Worm (Caenorhabditis elegans) whole organism, young adult: ENCODE measurements around the gene pha-4.

Experiments used
- B0019.2 ChIP-seq: fragments of 200-800 bp; sonication (Bioruptor generic); conservative IDR thresholded peaks from 2 replicates; pipeline ENCODE4 v1.3.6; 2022; ENCODE audit warnings: missing genetic modification reagents, missing genetic modification characterization, missing compliant biosample characterization
- B0336.3 ChIP-seq: fragments of 200-800 bp; sonication (Bioruptor generic); IDR thresholded peaks from 2 replicates; pipeline ENCODE4 v1.3.6; 2022; ENCODE audit warnings: missing genetic modification characterization, missing compliant biosample characterization
- C17E4.6 ChIP-seq: fragments of 200-800 bp; sonication (Bioruptor generic); IDR thresholded peaks from 2 replicates; pipeline ENCODE4 v1.3.6; 2022; ENCODE audit warnings: missing genetic modification reagents, missing genetic modification characterization, missing compliant biosample characterization
- D2030.7 ChIP-seq: fragments of 200-800 bp; sonication (Bioruptor generic); IDR thresholded peaks from 2 replicates; pipeline ENCODE4 v1.3.6; 2022; ENCODE audit warnings: missing genetic modification reagents, missing genetic modification characterization, missing compliant biosample characterization
- F33H1.4 ChIP-seq: fragments of 200-800 bp; sonication (Bioruptor generic); IDR thresholded peaks from 2 replicates; pipeline ENCODE4 v1.3.6; 2022; ENCODE audit warnings: missing genetic modification reagents, missing genetic modification characterization, missing compliant biosample characterization
- F52B5.7 ChIP-seq: sonication (generic microtip); optimal IDR thresholded peaks from 2 replicates; lab custom pipeline; 2016; ENCODE audit warnings: mild to moderate bottlenecking, missing genetic modification characterization, missing compliant biosample characterization
- F55B11.4 ChIP-seq: sonication (generic microtip); optimal IDR thresholded peaks from 2 replicates; lab custom pipeline; 2016; ENCODE audit warnings: missing compliant biosample characterization, missing genetic modification characterization, borderline replicate concordance; ENCODE audit not compliant: insufficient read depth
- K12H6.12 ChIP-seq: fragments of 200-800 bp; sonication (Bioruptor generic); optimal IDR thresholded peaks from 2 replicates; lab custom pipeline; 2018; ENCODE audit warnings: mild to moderate bottlenecking, missing genetic modification characterization, missing compliant biosample characterization
- T07F8.4 ChIP-seq: sonication (generic microtip); optimal IDR thresholded peaks from 2 replicates; lab custom pipeline; 2016; ENCODE audit warnings: mild to moderate bottlenecking, missing genetic modification characterization, moderate library complexity, missing compliant biosample characterization
- Y79H2A.3 ChIP-seq: fragments of 200-800 bp; sonication (Bioruptor generic); conservative IDR thresholded peaks from 2 replicates; pipeline ENCODE4 v1.3.6; 2022; ENCODE audit warnings: missing genetic modification reagents, missing genetic modification characterization, missing compliant biosample characterization
- dox-1 ChIP-seq: fragments of 200-800 bp; sonication (Bioruptor generic); IDR thresholded peaks from 2 replicates; pipeline ENCODE4 v1.3.6; 2022; ENCODE audit warnings: missing genetic modification reagents, missing genetic modification characterization, missing compliant biosample characterization
- dpff-1 ChIP-seq: sonication (generic microtip); optimal IDR thresholded peaks from 2 replicates; lab custom pipeline; 2017; ENCODE audit warnings: mild to moderate bottlenecking, missing genetic modification characterization, missing compliant biosample characterization
- egl-44 ChIP-seq: fragments of 200-800 bp; sonication (Bioruptor generic); IDR thresholded peaks from 2 replicates; pipeline ENCODE4 v1.3.6; 2022; ENCODE audit warnings: missing genetic modification reagents, missing genetic modification characterization, missing compliant biosample characterization
- egrh-3 ChIP-seq: fragments of 200-800 bp; sonication (Bioruptor generic); IDR thresholded peaks from 2 replicates; pipeline ENCODE4 v1.3.6; 2022; ENCODE audit warnings: missing genetic modification reagents, missing genetic modification characterization, missing compliant biosample characterization
- hlh-12 ChIP-seq: sonication (generic microtip); optimal IDR thresholded peaks from 2 replicates; lab custom pipeline; 2016; ENCODE audit warnings: missing genetic modification characterization, missing compliant biosample characterization
- hmg-1.2 ChIP-seq: fragments of 200-800 bp; sonication (Bioruptor generic); IDR thresholded peaks from 2 replicates; pipeline ENCODE4 v1.3.6; 2022; ENCODE audit warnings: missing genetic modification reagents, missing genetic modification characterization, missing compliant biosample characterization
- lsy-27 ChIP-seq: sonication (generic microtip); optimal IDR thresholded peaks from 2 replicates; lab custom pipeline; 2017; ENCODE audit warnings: missing genetic modification characterization, mild to moderate bottlenecking, missing compliant biosample characterization, antibody characterized with exemption, missing genotype, borderline replicate concordance; ENCODE audit not compliant: insufficient read depth
- madf-8 ChIP-seq: fragments of 200-800 bp; sonication (Bioruptor generic); conservative IDR thresholded peaks from 2 replicates; pipeline ENCODE4 v1.3.6; 2022; ENCODE audit warnings: missing genetic modification reagents, missing genetic modification characterization, missing compliant biosample characterization
- mcd-1 ChIP-seq: fragments of 200-800 bp; sonication (Bioruptor generic); IDR thresholded peaks from 2 replicates; pipeline ENCODE4 v1.3.6; 2022; ENCODE audit warnings: missing genetic modification reagents, missing genetic modification characterization, missing compliant biosample characterization
- mes-4 ChIP-seq: sonication (generic microtip); optimal IDR thresholded peaks from 2 replicates; lab custom pipeline; 2016; ENCODE audit warnings: missing genotype, missing genetic modification characterization, missing compliant biosample characterization
- nfya-1 ChIP-seq: sonication (generic microtip); optimal IDR thresholded peaks from 2 replicates; lab custom pipeline; 2017; ENCODE audit warnings: antibody characterized with exemption, missing compliant biosample characterization, missing genetic modification characterization, borderline replicate concordance; ENCODE audit not compliant: insufficient read depth
- nfyb-1 ChIP-seq: fragments of 200-800 bp; sonication (Bioruptor generic); IDR thresholded peaks from 2 replicates; pipeline ENCODE4 v1.3.6; 2022; ENCODE audit warnings: missing genetic modification reagents, missing genetic modification characterization, missing compliant biosample characterization
- nhr-27 ChIP-seq: fragments of 200-800 bp; sonication (Bioruptor generic); optimal IDR thresholded peaks from 2 replicates; lab custom pipeline; 2018; ENCODE audit warnings: mild to moderate bottlenecking, missing genetic modification characterization, moderate library complexity, missing compliant biosample characterization
- nhr-80 ChIP-seq: sonication (generic microtip); optimal IDR thresholded peaks from 2 replicates; lab custom pipeline; 2016; ENCODE audit warnings: missing genetic modification characterization, missing compliant biosample characterization
- rcor-1 ChIP-seq: fragments of 200-800 bp; sonication (Bioruptor generic); IDR thresholded peaks from 2 replicates; pipeline ENCODE4 v1.3.6; 2022; ENCODE audit warnings: missing genetic modification reagents, missing genetic modification characterization, missing compliant biosample characterization
- repo-1 ChIP-seq: sonication (generic microtip); optimal IDR thresholded peaks from 2 replicates; lab custom pipeline; 2017; ENCODE audit warnings: mild to moderate bottlenecking, missing genetic modification characterization, missing compliant biosample characterization
- snpc-1.1 ChIP-seq: sonication (generic microtip); optimal IDR thresholded peaks from 2 replicates; lab custom pipeline; 2017; ENCODE audit warnings: missing genetic modification characterization, mild to moderate bottlenecking, missing compliant biosample characterization, antibody characterized with exemption, moderate library complexity, missing genotype, missing genetic modification reagents; ENCODE audit not compliant: insufficient read depth
- snpc-1.3 ChIP-seq: sonication (generic microtip); optimal IDR thresholded peaks from 2 replicates; lab custom pipeline; 2017; ENCODE audit warnings: missing genetic modification characterization, mild to moderate bottlenecking, missing compliant biosample characterization, antibody characterized with exemption, moderate library complexity, missing genotype, missing genetic modification reagents; ENCODE audit not compliant: insufficient read depth
- snpc-4 ChIP-seq, 5 experiments: fragments of 150-350 bp in 1 of 5; sonication (generic microtip) in 4 of 5; optimal IDR thresholded peaks; 2 replicates each; lab custom pipeline; 2014 to 2018; ENCODE audit warnings: missing genetic modification characterization in 5 of 5, missing biosample characterization in 3 of 5, antibody characterized with exemption in 2 of 5, mild to moderate bottlenecking in 2 of 5, missing compliant biosample characterization in 2 of 5, missing genotype in 2 of 5, moderate library complexity in 2 of 5, missing genetic modification reagents in 1 of 5
- sptf-2 ChIP-seq: fragments of 200-800 bp; sonication (Bioruptor generic); optimal IDR thresholded peaks from 2 replicates; lab custom pipeline; 2018; ENCODE audit warnings: mild to moderate bottlenecking, missing genetic modification characterization, missing compliant biosample characterization
- tbp1 ChIP-seq: fragments of 200-800 bp; sonication (Bioruptor generic); optimal IDR thresholded peaks from 2 replicates; lab custom pipeline; 2018; ENCODE audit warnings: mild to moderate bottlenecking, missing genetic modification characterization, missing compliant biosample characterization
- tlf-1 ChIP-seq: fragments of 200-800 bp; sonication (Bioruptor generic); optimal IDR thresholded peaks from 2 replicates; lab custom pipeline; 2018; ENCODE audit warnings: mild to moderate bottlenecking, missing genetic modification characterization, missing compliant biosample characterization
- unc-130 ChIP-seq: sonication (generic microtip); optimal IDR thresholded peaks from 2 replicates; lab custom pipeline; 2016; ENCODE audit warnings: missing genetic modification reagents, missing genetic modification characterization, missing compliant biosample characterization
- xnd-1 ChIP-seq: sonication (generic microtip); optimal IDR thresholded peaks from 2 replicates; lab custom pipeline; 2016; ENCODE audit warnings: missing genotype, missing genetic modification reagents, missing genetic modification characterization, missing compliant biosample characterization
- ztf-26 ChIP-seq: sonication (generic microtip); optimal IDR thresholded peaks from 2 replicates; lab custom pipeline; 2017; ENCODE audit warnings: missing genetic modification characterization, missing compliant biosample characterization
- ztf-28 ChIP-seq: fragments of 200-800 bp; sonication (Bioruptor generic); IDR thresholded peaks from 2 replicates; pipeline ENCODE4 v1.3.6; 2022; ENCODE audit warnings: missing genetic modification reagents, missing genetic modification characterization, missing compliant biosample characterization
- ztf-6 ChIP-seq: fragments of 200-800 bp; sonication (Bioruptor generic); IDR thresholded peaks from 2 replicates; pipeline ENCODE4 v1.3.6; 2022; ENCODE audit warnings: missing genetic modification reagents, missing genetic modification characterization, missing compliant biosample characterization

The pha-4 gene

DNA sequence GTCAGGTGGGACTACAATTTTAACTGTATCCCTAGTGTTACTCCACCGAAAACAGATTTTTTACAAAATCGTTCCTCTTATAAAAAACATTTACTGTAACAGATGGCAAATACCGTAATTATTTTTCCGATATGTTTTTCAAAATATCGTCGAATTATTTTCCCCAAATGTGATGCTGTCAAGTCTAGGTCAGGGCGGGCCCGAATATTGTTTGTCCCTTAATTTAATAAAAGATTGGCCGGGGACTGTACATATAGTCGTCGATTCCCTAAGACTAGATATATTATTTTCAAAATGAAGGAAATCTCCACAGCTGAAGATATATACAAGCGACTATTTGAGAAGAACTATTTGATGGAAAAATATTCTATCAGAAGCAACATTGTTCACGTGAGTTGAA is 45.1 kb downstream of the pha-4 start, which contains the start of gene sdf-9:
Gene sdf-9 (plus strand): TSS at position 301 of the 400 bp plus-strand sequence.
- TF ChIP-seq ztf-26 (no peak), nfyb-1 (GFP tag; lab: Robert Waterston, UW) (no peak), madf-8 (GFP tag; lab: Robert Waterston, UW) (no peak), hmg-1.2 (no peak)

DNA sequence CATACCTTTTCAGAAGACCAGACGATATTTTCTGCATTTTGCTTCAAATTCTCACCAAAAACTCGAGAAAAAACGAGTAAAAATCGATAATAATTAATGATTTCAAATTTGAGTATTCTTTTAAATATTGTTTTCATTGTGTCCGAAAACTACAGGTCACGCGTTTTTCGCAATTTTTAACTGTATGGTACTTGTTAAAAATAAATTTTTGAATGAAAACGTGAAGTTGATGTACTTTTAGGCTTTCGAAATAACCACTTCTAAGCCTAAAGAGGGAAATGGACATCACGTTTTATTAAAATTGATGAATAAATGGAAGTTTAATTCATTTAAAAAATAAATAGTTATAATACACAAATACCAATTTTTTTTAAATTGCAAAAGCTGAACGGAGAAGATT is 50.1 kb downstream of the pha-4 start, which contains the start of gene Y44A6D.5:
Gene Y44A6D.5 (minus strand): TSS at position 101 of the 400 bp plus-strand sequence.
- TF ChIP-seq snpc-1.3, result no peak
- TF ChIP-seq unc-130 (GFP tag; lab: Kevin White, UChicago), result no peak
- TF ChIP-seq mes-4, result no peak
- no peak for TF ChIP-seq B0019.2 (GFP tag; lab: Robert Waterston, UW)
- no peak for TF ChIP-seq xnd-1 (tag; lab: Kevin White, UChicago)
- TF ChIP-seq repo-1 (tag; lab: Kevin White, UChicago), result no peak
- TF ChIP-seq hlh-12 (tag; lab: Kevin White, UChicago), result no peak
- no peak for TF ChIP-seq egl-44 (GFP tag; lab: Robert Waterston, UW)
- no peak for TF ChIP-seq nhr-27 (tag; lab: Kevin White, UChicago)
- TF ChIP-seq K12H6.12 (tag; lab: Kevin White, UChicago), result no peak
- no peak for TF ChIP-seq madf-8 (GFP tag; lab: Robert Waterston, UW)
- TF ChIP-seq lsy-27, result no peak
- no peak for TF ChIP-seq B0336.3 (GFP tag; lab: Robert Waterston, UW)
- TF ChIP-seq dox-1 (GFP tag; lab: Robert Waterston, UW), result no peak
- TF ChIP-seq ztf-6 (GFP tag; lab: Robert Waterston, UW), result no peak
- TF ChIP-seq, all 124 proteins: peak for 0

DNA sequence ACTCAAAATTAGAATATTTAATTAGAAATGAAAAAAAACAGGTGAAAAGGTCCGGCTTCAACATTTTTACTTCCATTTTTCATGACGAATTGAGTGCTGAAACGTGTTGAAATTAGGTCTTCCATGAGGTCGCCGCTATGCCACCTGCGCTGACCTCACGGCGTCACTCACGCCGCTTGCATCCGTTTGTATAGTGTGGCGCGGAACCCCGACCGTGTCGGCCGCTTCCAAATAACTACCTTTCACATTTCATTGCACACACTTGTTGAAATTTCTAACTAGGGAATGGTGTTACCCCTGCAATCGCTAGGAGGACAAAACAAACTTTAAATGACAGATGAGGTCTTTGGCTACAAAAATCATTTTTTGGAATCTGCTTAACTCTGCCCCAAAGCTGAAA is 50.6 kb downstream of the pha-4 start:
- TF ChIP-seq hmg-1.2, result peak; percentile 78
- TF ChIP-seq snpc-4 (GFP tag; optimal IDR thresholded peaks at IDR 0.05; lab: Kevin White, UChicago), result peak; percentile 65
- peak; percentile 76 to 96 (median 89) for TF ChIP-seq snpc-4 (tag; optimal IDR thresholded peaks at IDR 0.05; lab: Kevin White, UChicago)
- TF ChIP-seq D2030.7 (GFP tag; lab: Robert Waterston, UW), result 0 out of 2 replicates have a peak, but pooled peaks have one; percentile 39
- TF ChIP-seq snpc-1.1 (tag; lab: Kevin White, UChicago), result peak; percentile 81
- TF ChIP-seq tbp1 (GFP tag; lab: Kevin White, UChicago), result peak; percentile 43
- TF ChIP-seq ztf-28 (GFP tag; lab: Robert Waterston, UW), result 0 out of 2 replicates have a peak, but pooled peaks have one; percentile 52

DNA sequence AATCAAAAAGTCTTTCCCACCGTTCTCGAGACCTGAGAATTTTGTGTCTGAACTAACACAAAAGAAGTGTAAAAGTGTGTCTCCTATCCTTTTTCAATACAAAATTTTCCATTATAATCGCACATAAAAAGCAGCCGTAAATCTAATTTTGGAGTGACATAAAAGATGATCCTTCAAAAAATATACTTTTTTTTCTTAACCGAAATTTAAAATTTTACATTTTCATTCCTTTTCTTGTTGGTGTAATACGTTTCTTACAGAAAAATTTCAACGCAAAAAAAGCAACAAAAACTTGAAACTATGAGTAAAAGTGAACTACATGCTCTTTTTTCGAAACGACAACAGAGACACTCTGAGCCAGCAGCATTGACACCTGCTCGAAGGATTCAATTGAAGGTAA is 54.2 kb downstream of the pha-4 start, which contains the start of gene Y44A6D.6:
Gene Y44A6D.6 (plus strand): TSS at position 301 of the 400 bp plus-strand sequence.
- TF ChIP-seq F52B5.7 (tag; lab: Kevin White, UChicago) (no peak), F33H1.4 (GFP tag; lab: Robert Waterston, UW) (no peak), F55B11.4 (no peak), dpff-1 (tag; lab: Kevin White, UChicago) (no peak), sptf-2 (no peak), nhr-80 (tag; lab: Kevin White, UChicago) (no peak), Y79H2A.3 (GFP tag; lab: Robert Waterston, UW) (no peak), tlf-1 (GFP tag; lab: Kevin White, UChicago) (no peak), nfya-1 (tag; lab: Kevin White, UChicago) (no peak), T07F8.4 (tag; lab: Kevin White, UChicago) (no peak), hlh-12 (tag; lab: Kevin White, UChicago) (no peak), C17E4.6 (no peak), mcd-1 (GFP tag; lab: Robert Waterston, UW) (no peak), rcor-1 (GFP tag; lab: Robert Waterston, UW) (no peak), egrh-3 (no peak)
